Worm (Caenorhabditis elegans): ENCODE measurements around the gene M117.6.
A peak's percentile ranks its signal among the peaks of the same experiment; 100 is the strongest.

The M117.6 gene

ce11 chrIV:11820067-11820913 lies 7.6 kb downstream of the M117.6 start (continued):
- no peak for TF ChIP-seq ccch-3 (GFP tag; optimal IDR thresholded peaks at IDR 0.05)
- no peak for TF ChIP-seq ztf-18 (tag; optimal IDR thresholded peaks at IDR 0.05)
- no peak for TF ChIP-seq gei-17 (GFP tag; optimal IDR thresholded peaks at IDR 0.05)
- no peak for TF ChIP-seq dpff-1 (tag; optimal IDR thresholded peaks at IDR 0.05)
- no peak for TF ChIP-seq ama-1 (optimal IDR thresholded peaks at IDR 0.05)
- TF ChIP-seq ama-1 (GFP tag; optimal IDR thresholded peaks at IDR 0.05): peak; percentile 53 to 55
- peak; percentile 5 for TF ChIP-seq efl-1 (GFP tag; optimal IDR thresholded peaks at IDR 0.05)
- TF ChIP-seq ztf-25 (GFP tag; IDR thresholded peaks at IDR 0.05): peak; percentile 79; the same call in 1 of the 2 replicates
- no peak for TF ChIP-seq T26A5.8 (tag; optimal IDR thresholded peaks at IDR 0.05)
- TF ChIP-seq lin-26 (GFP tag; IDR thresholded peaks at IDR 0.05): peak; percentile 67
- TF ChIP-seq bed-2 (GFP tag; IDR thresholded peaks at IDR 0.05): no peak
- no peak for TF ChIP-seq zim-3 (tag; optimal IDR thresholded peaks at IDR 0.05)
- no peak for TF ChIP-seq let-607 (tag; optimal IDR thresholded peaks at IDR 0.05)
- no peak for TF ChIP-seq nhr-27 (tag; optimal IDR thresholded peaks at IDR 0.05)
- TF ChIP-seq tbx-9 (tag; optimal IDR thresholded peaks at IDR 0.05; ENCODE audit: borderline replicate concordance): no peak
- no peak for TF ChIP-seq egl-18 (GFP tag; IDR thresholded peaks at IDR 0.05)
- no peak for TF ChIP-seq nfya-2 (GFP tag; IDR thresholded peaks at IDR 0.05)
- no peak for TF ChIP-seq die-1 (tag; optimal IDR thresholded peaks at IDR 0.05)
- TF ChIP-seq F23B12.7 (tag; optimal IDR thresholded peaks at IDR 0.05; ENCODE audit: insufficient read depth): no peak
- TF ChIP-seq hsf-1 (GFP tag; IDR thresholded peaks at IDR 0.05): peak; percentile 79
- TF ChIP-seq K11D2.4 (GFP tag; IDR thresholded peaks at IDR 0.05): no peak
- no peak for TF ChIP-seq nhr-80 (tag; optimal IDR thresholded peaks at IDR 0.05)
- TF ChIP-seq xnd-1 (tag; optimal IDR thresholded peaks at IDR 0.05): peak; percentile 33
- no peak for TF ChIP-seq ztf-22 (GFP tag; optimal IDR thresholded peaks at IDR 0.05)
- no peak for TF ChIP-seq attf-5 (GFP tag; optimal IDR thresholded peaks at IDR 0.05)
- TF ChIP-seq F39B2.1 (GFP tag; IDR thresholded peaks at IDR 0.05): peak; percentile 80
- TF ChIP-seq attf-3 (GFP tag; conservative IDR thresholded peaks at IDR 0.05): 0 out of 2 replicates have a peak, but pooled peaks have one; percentile 27
- TF ChIP-seq nhr-179 (tag; optimal IDR thresholded peaks at IDR 0.05): no peak
- TF ChIP-seq F57C9.4 (tag; optimal IDR thresholded peaks at IDR 0.05): no peak
- TF ChIP-seq C17E4.6 (GFP tag; IDR thresholded peaks at IDR 0.05): no peak
- peak; percentile 61; the same call in 1 of the 2 replicates for TF ChIP-seq ekl-4 (GFP tag; IDR thresholded peaks at IDR 0.05)
- no peak for TF ChIP-seq F37B4.10 (GFP tag; IDR thresholded peaks at IDR 0.05)
- peak; percentile 63; the same call in 1 of the 2 replicates for TF ChIP-seq ceh-58 (GFP tag; IDR thresholded peaks at IDR 0.05)
- TF ChIP-seq sptf-2 (GFP tag; optimal IDR thresholded peaks at IDR 0.05): no peak
- peak; percentile 46 for TF ChIP-seq tlf-1 (GFP tag; optimal IDR thresholded peaks at IDR 0.05)
- no peak for TF ChIP-seq ets-4 (GFP tag; optimal IDR thresholded peaks at IDR 0.05)
- TF ChIP-seq hmg-1.2 (GFP tag; IDR thresholded peaks at IDR 0.05): peak; percentile 42; the same call in 1 of the 2 replicates
- TF ChIP-seq him-1 (tag; optimal IDR thresholded peaks at IDR 0.05): no peak
- TF ChIP-seq Y56A3A.18 (GFP tag; IDR thresholded peaks at IDR 0.05): peak; percentile 63; the same call in 1 of the 2 replicates
- peak; percentile 79 for TF ChIP-seq athp-1 (tag; optimal IDR thresholded peaks at IDR 0.05)
- peak; percentile 64 for TF ChIP-seq repo-1 (tag; optimal IDR thresholded peaks at IDR 0.05)

All from whole organism, young adult.